Fruit fly (Drosophila melanogaster): Measurements from ENCODE around the gene Snmp1.

Snmp1 gene

DNA sequence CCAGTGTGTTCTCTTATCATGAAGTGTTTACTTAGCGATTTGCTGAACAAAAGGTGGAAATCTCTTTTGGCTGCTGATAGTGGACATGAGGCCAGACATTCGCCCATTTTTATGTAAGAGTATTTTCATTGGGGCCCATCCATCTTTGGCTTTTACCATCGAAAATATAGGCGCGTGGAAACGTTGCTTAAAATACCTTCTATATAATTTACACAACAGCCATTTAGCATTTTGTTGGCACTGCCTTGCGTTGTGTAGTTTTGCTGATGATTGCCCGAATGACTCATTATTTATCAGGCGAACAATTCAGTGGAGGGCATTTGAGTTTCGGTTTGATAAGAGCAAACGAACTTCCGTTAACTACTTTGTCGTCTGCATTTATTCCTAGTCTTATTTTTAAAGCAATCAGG is 6.4 kb downstream of the Snmp1 start (continued):
- TF ChIP-seq klu (GFP tag; IDR thresholded peaks at IDR 0.05) (no peak), exex (tag; optimal IDR thresholded peaks at IDR 0.05) (peak; percentile 77), CG12071 (GFP tag; optimal IDR thresholded peaks at IDR 0.05) (peak; percentile 27), az2 (GFP tag; optimal IDR thresholded peaks at IDR 0.05) (peak; percentile 17), ro (GFP tag; IDR thresholded peaks at IDR 0.05) (no peak), so (GFP tag; IDR thresholded peaks at IDR 0.05) (peak; percentile 64; the same call in 2 of the 3 replicates), Oaz (GFP tag; IDR thresholded peaks at IDR 0.05) (no peak), dpn (GFP tag; optimal IDR thresholded peaks at IDR 0.05) (peak in 1 of 2 experiments; percentile 42), trem (tag; optimal IDR thresholded peaks at IDR 0.05) (no peak), scrt (GFP tag; optimal IDR thresholded peaks at IDR 0.05) (peak; percentile 21), gcm2 (GFP tag; optimal IDR thresholded peaks at IDR 0.05) (no peak), Ptx1 (GFP tag; IDR thresholded peaks at IDR 0.05) (peak; percentile 40), fu2 (GFP tag; optimal IDR thresholded peaks at IDR 0.05) (peak; percentile 31), Dll (GFP tag; IDR thresholded peaks at IDR 0.05; ENCODE audit: partially characterized antibody) (no peak), Hsf (GFP tag; optimal IDR thresholded peaks at IDR 0.05) (peak; percentile 19), Mrtf (GFP tag; IDR thresholded peaks at IDR 0.05) (0 out of 3 replicates have a peak, but pooled peaks have one; percentile 43), CG32767 (GFP tag; IDR thresholded peaks at IDR 0.05) (no peak; the same call in 1 of the 2 replicates), CG10209 (GFP tag; optimal IDR thresholded peaks at IDR 0.05) (peak; percentile 64), ato (GFP tag; IDR thresholded peaks at IDR 0.05; ENCODE audit: partially characterized antibody) (no peak), luna (GFP tag; optimal IDR thresholded peaks at IDR 0.05) (peak; percentile 9), cad (GFP tag; optimal IDR thresholded peaks at IDR 0.05) (no peak), slp2 (GFP tag; optimal IDR thresholded peaks at IDR 0.05) (no peak), sug (tag; optimal IDR thresholded peaks at IDR 0.05) (peak; percentile 81), CG9817 (tag; optimal IDR thresholded peaks at IDR 0.05) (peak; percentile 30), pfk (GFP tag; optimal IDR thresholded peaks at IDR 0.05) (no peak), eve (GFP tag; optimal IDR thresholded peaks at IDR 0.05) (peak in 1 of 2 experiments; percentile 33), CG6689 (GFP tag; IDR thresholded peaks at IDR 0.05) (0 out of 2 replicates have a peak, but pooled peaks have one; percentile 26), CG1603 (tag; optimal IDR thresholded peaks at IDR 0.05) (no peak), CG14860 (GFP tag; IDR thresholded peaks at IDR 0.05; ENCODE audit: partially characterized antibody) (no peak), CG13123 (GFP tag; optimal IDR thresholded peaks at IDR 0.05) (no peak), Sox102F (GFP tag; optimal IDR thresholded peaks at IDR 0.05) (peak; percentile 40), Myb (GFP tag; optimal IDR thresholded peaks at IDR 0.05) (peak; percentile 31), Dad (GFP tag; optimal IDR thresholded peaks at IDR 0.05) (no peak), esg (GFP tag; conservative IDR thresholded peaks at IDR 0.05) (peak; percentile 20; the same call in 1 of the 2 replicates), CG3163 (GFP tag; optimal IDR thresholded peaks at IDR 0.05) (no peak), CG9609 (GFP tag; optimal IDR thresholded peaks at IDR 0.05) (peak; percentile 50), disco-r (GFP tag; optimal IDR thresholded peaks at IDR 0.05) (peak; percentile 53), CG6813 (GFP tag; optimal IDR thresholded peaks at IDR 0.05) (peak; percentile 38), NC2α (GFP tag; optimal IDR thresholded peaks at IDR 0.05) (no peak), CG8281 (tag; optimal IDR thresholded peaks at IDR 0.05) (no peak)

DNA sequence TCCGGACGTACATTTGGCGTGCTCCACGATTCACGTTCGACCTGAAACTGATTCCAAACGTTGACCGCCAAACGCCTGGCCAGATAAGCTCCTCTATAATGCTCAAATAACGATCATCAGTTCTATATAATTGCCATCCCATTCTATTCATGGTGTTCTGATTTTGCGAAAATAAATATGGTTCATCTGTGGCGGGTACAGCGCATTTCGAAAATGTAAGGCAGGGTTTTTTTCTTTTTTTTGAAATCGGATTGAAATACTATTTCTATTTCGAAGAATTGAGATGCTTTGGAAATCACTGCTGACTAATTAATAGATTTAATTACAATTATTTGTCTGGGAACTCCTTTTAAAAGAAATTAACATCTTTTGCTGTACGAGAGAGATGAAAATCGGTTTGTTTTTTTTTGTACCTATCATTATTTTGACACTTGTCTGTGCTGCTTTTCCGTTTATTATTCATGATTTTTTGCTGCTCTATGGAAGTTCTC is 6.9 kb downstream of the Snmp1 start, which contains the start of gene cDIP:
cDIP (minus strand) TSS at position 51 of the 491 bp plus-strand sequence.
- peak; percentile 16 for TF ChIP-seq Med (GFP tag)
- peak; percentile 45; the same call in 1 of the 2 replicates for TF ChIP-seq Rfx (GFP tag; IDR thresholded peaks at IDR 0.05)
- no peak for TF ChIP-seq gem (tag; optimal IDR thresholded peaks at IDR 0.05)
- TF ChIP-seq MESR4 (GFP tag; optimal IDR thresholded peaks at IDR 0.05): no peak
- TF ChIP-seq CG11695 (GFP tag; IDR thresholded peaks at IDR 0.05): 0 out of 3 replicates have a peak, but pooled peaks have one; percentile 14
- peak; percentile 56 for TF ChIP-seq CG12769 (tag; optimal IDR thresholded peaks at IDR 0.05)
- TF ChIP-seq repo (GFP tag; optimal IDR thresholded peaks at IDR 0.05): no peak
- TF ChIP-seq knrl (GFP tag; IDR thresholded peaks at IDR 0.05; ENCODE audit: partially characterized antibody): no peak
- TF ChIP-seq wek (GFP tag; optimal IDR thresholded peaks at IDR 0.05): no peak
- TF ChIP-seq CG2120 (GFP tag; optimal IDR thresholded peaks at IDR 0.05): peak; percentile 42
- TF ChIP-seq chn (GFP tag; optimal IDR thresholded peaks at IDR 0.05): no peak
- TF ChIP-seq CG9932 (GFP tag; IDR thresholded peaks at IDR 0.05): peak; percentile 53
- TF ChIP-seq Taf1 (GFP tag; IDR thresholded peaks at IDR 0.05): no peak
